Worm (Caenorhabditis elegans): ENCODE results near the gene ora-1.

Gene ora-1

DNA sequence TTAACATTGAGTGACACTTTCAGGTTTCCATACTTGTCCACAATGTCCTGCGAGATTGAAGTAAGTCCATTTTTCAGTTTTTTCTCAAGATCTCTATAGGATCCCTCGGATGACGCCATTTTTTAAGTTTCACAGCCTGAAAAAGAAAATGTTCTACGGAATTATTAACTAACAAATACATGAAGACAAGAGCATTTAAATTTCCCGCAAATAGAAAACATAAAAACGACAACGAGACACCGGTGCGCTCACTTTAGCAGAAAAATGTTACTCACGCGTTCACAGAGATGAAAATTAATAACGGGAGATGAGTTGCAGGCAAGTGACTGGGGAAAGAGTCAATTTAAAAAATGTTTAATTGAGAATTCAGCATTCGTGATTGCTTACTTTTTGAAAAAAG, 31.2 kb upstream of the ora-1 start, which contains the start of gene czw-1:
Gene czw-1, minus strand, starts transcription at position 369 of the 400 bp plus-strand sequence.
- TF ChIP-seq ceh-48 (tag; optimal IDR thresholded peaks at IDR 0.05) (no peak), ztf-16 (tag; optimal IDR thresholded peaks at IDR 0.05) (no peak), zip-5 (tag; optimal IDR thresholded peaks at IDR 0.05) (no peak), pat-9 (tag; optimal IDR thresholded peaks at IDR 0.05) (no peak), ceh-2 (tag; optimal IDR thresholded peaks at IDR 0.05) (no peak), ceh-14 (tag; optimal IDR thresholded peaks at IDR 0.05) (no peak)

- TF ChIP-seq ets-4 (tag; optimal IDR thresholded peaks at IDR 0.05): peak; percentile 56
- TF ChIP-seq zip-5 (tag; optimal IDR thresholded peaks at IDR 0.05): peak; percentile 51
- peak; percentile 72 for TF ChIP-seq nfya-1 (tag; optimal IDR thresholded peaks at IDR 0.05)
- TF ChIP-seq unc-42 (tag; optimal IDR thresholded peaks at IDR 0.05): peak; percentile 67
- TF ChIP-seq fkh-6 (tag; optimal IDR thresholded peaks at IDR 0.05): peak; percentile 31
- TF ChIP-seq ceh-45 (GFP tag; IDR thresholded peaks at IDR 0.05): peak; percentile 58; the same call in 1 of the 2 replicates
- peak; percentile 50 for TF ChIP-seq F13H6.1 (tag; optimal IDR thresholded peaks at IDR 0.05)
- TF ChIP-seq ceh-18 (tag; optimal IDR thresholded peaks at IDR 0.05): peak; percentile 76
- peak; percentile 79 for TF ChIP-seq rnt-1 (tag; optimal IDR thresholded peaks at IDR 0.05)
- peak; percentile 45 for TF ChIP-seq ceh-2 (tag; optimal IDR thresholded peaks at IDR 0.05)
- peak; percentile 64 for TF ChIP-seq tbx-7 (tag; optimal IDR thresholded peaks at IDR 0.05)
- TF ChIP-seq ref-2 (tag; optimal IDR thresholded peaks at IDR 0.05): peak; percentile 68
- peak; percentile 34; the same call in 1 of the 2 replicates for TF ChIP-seq unc-3 (GFP tag; conservative IDR thresholded peaks at IDR 0.05)
- peak; percentile 32 for TF ChIP-seq unc-3 (tag; optimal IDR thresholded peaks at IDR 0.05)
- TF ChIP-seq fax-1 (tag; optimal IDR thresholded peaks at IDR 0.05): peak; percentile 46
- peak; percentile 4 for TF ChIP-seq hlh-15 (tag; optimal IDR thresholded peaks at IDR 0.05)
- peak; percentile 46 for TF ChIP-seq ttx-3 (tag; optimal IDR thresholded peaks at IDR 0.05)
- TF ChIP-seq ceh-34 (tag; optimal IDR thresholded peaks at IDR 0.05): peak; percentile 72
- peak; percentile 32 for TF ChIP-seq unc-86 (tag; optimal IDR thresholded peaks at IDR 0.05)
- peak; percentile 22 for TF ChIP-seq mec-3 (tag; optimal IDR thresholded peaks at IDR 0.05; ENCODE audit: borderline replicate concordance)
- peak; percentile 14 for TF ChIP-seq ahr-1 (tag; optimal IDR thresholded peaks at IDR 0.05)
- peak; percentile 68 for TF ChIP-seq ceh-14 (tag; optimal IDR thresholded peaks at IDR 0.05)
- peak; percentile 85 for TF ChIP-seq ceh-31 (tag; optimal IDR thresholded peaks at IDR 0.05)
- TF ChIP-seq C08G9.2 (tag; optimal IDR thresholded peaks at IDR 0.05): peak; percentile 66
- peak; percentile 81 for TF ChIP-seq tbx-2 (tag; optimal IDR thresholded peaks at IDR 0.05)
- TF ChIP-seq elt-2 (tag; optimal IDR thresholded peaks at IDR 0.05): peak; percentile 44
These were observed 30.7 kb upstream of the ora-1 start, which contains the start of gene F20D12.12 for ce11 chrIV:7946899-7947499. Gene F20D12.12 (plus strand): TSS chrIV:7947440.

- TF ChIP-seq zip-5 (tag; optimal IDR thresholded peaks at IDR 0.05) (peak; percentile 11), F13H6.1 (tag; optimal IDR thresholded peaks at IDR 0.05) (peak; percentile 9), elt-2 (tag; optimal IDR thresholded peaks at IDR 0.05) (peak; percentile 5), ceh-18 (tag; optimal IDR thresholded peaks at IDR 0.05) (peak; percentile 8), ceh-45 (GFP tag; IDR thresholded peaks at IDR 0.05) (peak; percentile 43; the same call in 1 of the 2 replicates), dmd-4 (tag; optimal IDR thresholded peaks at IDR 0.05; ENCODE audit: borderline replicate concordance) (peak; percentile 6), tbx-2 (tag; optimal IDR thresholded peaks at IDR 0.05) (peak; percentile 59), C08G9.2 (tag; optimal IDR thresholded peaks at IDR 0.05) (peak; percentile 53), nfya-1 (tag; optimal IDR thresholded peaks at IDR 0.05) (peak; percentile 11), ceh-31 (tag; optimal IDR thresholded peaks at IDR 0.05) (peak; percentile 72)
These were observed 29.4 kb upstream of the ora-1 start, which contains the start of gene mcm-3AP for ce11 chrIV:7948290-7948689. Gene mcm-3AP (plus strand): TSS chrIV:7948672.

- no peak for TF ChIP-seq C08G9.2 (tag; optimal IDR thresholded peaks at IDR 0.05)
- TF ChIP-seq rnt-1 (tag; optimal IDR thresholded peaks at IDR 0.05): no peak
- no peak for TF ChIP-seq ceh-2 (tag; optimal IDR thresholded peaks at IDR 0.05)
- no peak for TF ChIP-seq dve-1 (tag; optimal IDR thresholded peaks at IDR 0.05)
- no peak for TF ChIP-seq fax-1 (tag; optimal IDR thresholded peaks at IDR 0.05)
- no peak for TF ChIP-seq pha-4 (tag; optimal IDR thresholded peaks at IDR 0.05)
- TF ChIP-seq ztf-16 (tag; optimal IDR thresholded peaks at IDR 0.05): no peak
- TF ChIP-seq pat-9 (tag; optimal IDR thresholded peaks at IDR 0.05): no peak
- TF ChIP-seq K02D7.2 (tag; optimal IDR thresholded peaks at IDR 0.05): no peak
- TF ChIP-seq madf-2 (tag; optimal IDR thresholded peaks at IDR 0.05): no peak
- no peak for TF ChIP-seq unc-55 (GFP tag; optimal IDR thresholded peaks at IDR 0.05)
These were observed 23.7 kb upstream of the ora-1 start for ce11 chrIV:7954006-7954405.
